Fruit fly (Drosophila melanogaster) whole organism, prepupa: Measurements from ENCODE around the gene dally.

ENCODE experiments used
- Blimp-1 ChIP-seq: fragments of 200-800 bp; sonication (Bioruptor generic); optimal IDR thresholded peaks from 3 replicates; lab custom pipeline; 2017; ENCODE audit warnings: missing biosample characterization, missing genetic modification characterization, mild to moderate bottlenecking, moderate library complexity, missing genetic modification reagents
- CG4318 ChIP-seq: fragments of 200-800 bp; sonication (Bioruptor generic); optimal IDR thresholded peaks from 3 replicates; lab custom pipeline; 2017; ENCODE audit warnings: missing biosample characterization, mild to moderate bottlenecking, missing genetic modification characterization
- acj6 ChIP-seq: fragments of 200-800 bp; sonication (Bioruptor generic); optimal IDR thresholded peaks from 3 replicates; lab custom pipeline; 2016; ENCODE audit warnings: missing biosample characterization, missing genetic modification characterization
- dsx ChIP-seq: fragments of 200-800 bp; optimal IDR thresholded peaks from 3 replicates; lab custom pipeline; 2019; ENCODE audit warnings: missing biosample characterization, mild to moderate bottlenecking, missing genetic modification characterization, moderate library complexity; ENCODE audit not compliant: poor library complexity, severe bottlenecking
- salr ChIP-seq, 2 experiments: fragments of 200-800 bp; sonication (Bioruptor generic); optimal IDR thresholded peaks; 3 replicates each; lab custom pipeline; 2016 to 2018; ENCODE audit warnings: missing biosample characterization in 2 of 2, missing genetic modification characterization in 2 of 2, mild to moderate bottlenecking in 1 of 2
- spab ChIP-seq: fragments of 200-800 bp; sonication (Bioruptor generic); optimal IDR thresholded peaks from 2 replicates; lab custom pipeline; 2017; ENCODE audit warnings: missing biosample characterization, mild to moderate bottlenecking, missing genetic modification characterization, missing genetic modification reagents

DNA sequence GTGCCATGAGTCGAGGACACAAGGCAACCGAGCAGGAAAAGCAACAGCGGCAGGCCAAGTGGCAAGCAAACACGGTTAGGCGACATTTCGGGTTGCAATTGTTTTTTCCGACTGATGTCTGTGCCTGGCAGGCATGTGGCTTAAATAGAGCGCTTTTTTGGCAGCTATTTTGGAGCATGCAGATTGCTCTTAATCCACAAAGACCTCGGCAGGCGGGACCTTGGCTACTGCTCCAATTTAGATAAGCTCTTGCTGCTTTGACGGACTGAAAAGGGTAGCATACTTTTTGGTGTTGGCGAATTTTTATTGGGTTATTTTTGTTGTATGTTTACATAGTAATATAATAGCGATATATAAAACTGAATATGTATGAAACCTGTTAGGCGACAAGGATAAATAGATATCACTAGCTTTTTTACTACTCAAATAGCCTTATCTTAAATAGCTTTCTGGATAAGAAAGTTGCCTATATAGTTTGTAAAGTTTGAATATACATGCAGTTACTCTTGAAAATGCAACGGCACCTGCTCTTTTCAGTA, 20.1 kb upstream of the dally start, which contains the start of the genes CG13312 and CG32024:
- TF ChIP-seq dsx (GFP tag; lab: Kevin White, UChicago): no peak
- TF ChIP-seq Blimp-1 (GFP tag; lab: Kevin White, UChicago): no peak
- no peak for TF ChIP-seq acj6 (GFP tag; lab: Kevin White, UChicago)
- TF ChIP-seq spab (GFP tag; lab: Kevin White, UChicago): no peak
- TF ChIP-seq salr (GFP tag; optimal IDR thresholded peaks at IDR 0.05; lab: Kevin White, UChicago): no peak
- no peak for TF ChIP-seq CG4318
